Worm (Caenorhabditis elegans): ENCODE results near the gene unc-42.

unc-42 gene

ce11 chrV:9805161-9805560 lies 36.0 kb upstream of the unc-42 start, which contains the start of gene sru-37:
sru-37 (plus strand) TSS chrV:9805461.
- TF ChIP-seq unc-62 (GFP tag; optimal IDR thresholded peaks at IDR 0.05), result no peak
- no peak for TF ChIP-seq unc-39 (tag; optimal IDR thresholded peaks at IDR 0.05)
- no peak for TF ChIP-seq snpc-4 (tag; optimal IDR thresholded peaks at IDR 0.05)
- TF ChIP-seq jun-1 (tag; optimal IDR thresholded peaks at IDR 0.05), result no peak
- TF ChIP-seq egl-27 (tag; optimal IDR thresholded peaks at IDR 0.05), result no peak
- TF ChIP-seq hmg-11 (tag; optimal IDR thresholded peaks at IDR 0.05), result no peak

- no peak for TF ChIP-seq lin-39 (tag; optimal IDR thresholded peaks at IDR 0.05)
- TF ChIP-seq nhr-237 (tag; optimal IDR thresholded peaks at IDR 0.05), result no peak
- TF ChIP-seq zag-1 (tag; optimal IDR thresholded peaks at IDR 0.05), result no peak
- TF ChIP-seq egl-27 (tag; optimal IDR thresholded peaks at IDR 0.05), result no peak
- no peak for TF ChIP-seq nhr-23 (tag; optimal IDR thresholded peaks at IDR 0.05)
- TF ChIP-seq fkh-2 (tag; optimal IDR thresholded peaks at IDR 0.05), result no peak
- TF ChIP-seq skn-1 (tag; optimal IDR thresholded peaks at IDR 0.05), result no peak
- no peak for TF ChIP-seq unc-39 (tag; optimal IDR thresholded peaks at IDR 0.05)
- TF ChIP-seq nhr-25 (tag; optimal IDR thresholded peaks at IDR 0.05), result no peak
- no peak for TF ChIP-seq elt-1 (tag; optimal IDR thresholded peaks at IDR 0.05)
- no peak for TF ChIP-seq pqm-1 (tag; optimal IDR thresholded peaks at IDR 0.05)
- no peak for TF ChIP-seq aly-2 (tag; optimal IDR thresholded peaks at IDR 0.05)
- no peak for TF ChIP-seq lsy-12 (tag; optimal IDR thresholded peaks at IDR 0.05)
Observed at ce11 chrV:9803176-9803575, 34.0 kb upstream of the unc-42 start, which contains the start of gene sru-39. sru-39 (plus strand) TSS chrV:9803476.

- TF ChIP-seq unc-39 (tag; optimal IDR thresholded peaks at IDR 0.05) (no peak), ceh-82 (tag; optimal IDR thresholded peaks at IDR 0.05) (no peak)
Observed at ce11 chrV:9801965-9802364, 32.8 kb upstream of the unc-42 start, which contains the start of gene F46B6.10. F46B6.10 (minus strand) TSS chrV:9802065.

- TF ChIP-seq nhr-77 (tag; optimal IDR thresholded peaks at IDR 0.05), result no peak
- TF ChIP-seq ceh-16 (tag; optimal IDR thresholded peaks at IDR 0.05), result no peak
- no peak for TF ChIP-seq zag-1 (tag; optimal IDR thresholded peaks at IDR 0.05)
- TF ChIP-seq snpc-4 (tag; optimal IDR thresholded peaks at IDR 0.05), result no peak
- TF ChIP-seq eor-1 (tag; optimal IDR thresholded peaks at IDR 0.05), result no peak
- TF ChIP-seq R02D3.7 (tag; optimal IDR thresholded peaks at IDR 0.05), result no peak
Observed at ce11 chrV:9799076-9799475, 29.9 kb upstream of the unc-42 start, which contains the start of gene F46B6.13. F46B6.13 (minus strand) TSS chrV:9799176.

ce11 chrV:9798212-9798611 lies 29.0 kb upstream of the unc-42 start:
- TF ChIP-seq ZK546.5 (tag; optimal IDR thresholded peaks at IDR 0.05), result no peak
- TF ChIP-seq mml-1 (tag; optimal IDR thresholded peaks at IDR 0.05), result no peak
- TF ChIP-seq ceh-9 (tag; optimal IDR thresholded peaks at IDR 0.05), result no peak
- no peak for TF ChIP-seq hmg-11 (tag; optimal IDR thresholded peaks at IDR 0.05)
- no peak for TF ChIP-seq tbx-2 (tag; optimal IDR thresholded peaks at IDR 0.05)
- no peak for TF ChIP-seq elt-3 (tag; optimal IDR thresholded peaks at IDR 0.05)
- no peak for TF ChIP-seq unc-39 (tag; optimal IDR thresholded peaks at IDR 0.05)

ce11 chrV:9796562-9796961 lies 27.4 kb upstream of the unc-42 start, which contains the start of gene F46B6.9:
F46B6.9 (plus strand) TSS chrV:9796862.
- no peak for TF ChIP-seq zag-1 (tag; optimal IDR thresholded peaks at IDR 0.05)
- no peak for TF ChIP-seq tbx-2 (tag; optimal IDR thresholded peaks at IDR 0.05)
- no peak for TF ChIP-seq mdl-1 (tag; optimal IDR thresholded peaks at IDR 0.05)
- TF ChIP-seq ceh-9 (tag; optimal IDR thresholded peaks at IDR 0.05), result no peak
- TF ChIP-seq lsy-12 (tag; optimal IDR thresholded peaks at IDR 0.05), result no peak
- TF ChIP-seq ceh-82 (tag; optimal IDR thresholded peaks at IDR 0.05), result no peak
- TF ChIP-seq nhr-76 (tag; optimal IDR thresholded peaks at IDR 0.05), result no peak
- TF ChIP-seq nhr-77 (tag; optimal IDR thresholded peaks at IDR 0.05), result no peak

ce11 chrV:9796002-9796401 lies 26.8 kb upstream of the unc-42 start:
- TF ChIP-seq snpc-4 (tag; optimal IDR thresholded peaks at IDR 0.05) (no peak), skn-1 (tag; optimal IDR thresholded peaks at IDR 0.05) (no peak), ztf-4 (tag; optimal IDR thresholded peaks at IDR 0.05) (no peak), ZK546.5 (tag; optimal IDR thresholded peaks at IDR 0.05) (no peak)

All from whole organism, L3 larva.